Fruit fly (Drosophila melanogaster) S2 (cell line): ENCODE measurements around the gene Ing3.

Experiments
- CG8478 ChIP-seq: fragments of >200 bp; optimal IDR thresholded peaks from 2 replicates; lab custom pipeline; 2018
- CTCF ChIP-seq, 2 experiments: fragments of >200 bp; optimal IDR thresholded peaks; 2 replicates each; lab custom pipeline; 2018

DNA sequence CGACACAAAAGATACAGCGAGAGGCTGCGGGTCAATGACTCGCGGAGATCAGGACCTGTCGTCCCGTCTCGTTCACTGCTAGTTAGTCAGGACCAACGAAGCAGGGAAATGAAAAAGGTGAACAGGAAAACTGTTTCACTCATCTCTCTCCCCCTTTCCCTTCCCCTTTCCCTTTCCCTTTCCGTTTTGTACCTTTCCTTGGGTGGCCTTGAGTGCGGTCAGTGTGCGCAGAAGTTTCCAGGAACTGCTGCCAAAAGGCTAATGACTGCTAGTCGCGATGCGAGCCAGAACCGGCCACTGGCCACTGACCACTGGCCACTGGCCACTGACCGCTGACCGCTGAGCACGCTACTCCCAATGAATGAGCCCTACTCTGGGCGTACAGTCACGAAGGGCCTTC, 42.7 kb upstream of the Ing3 start:
- TF ChIP-seq CTCF (optimal IDR thresholded peaks at IDR 0.05; lab: Kevin White, UChicago) (no peak), CG8478 (lab: Kevin White, UChicago) (no peak)
